Worm (Caenorhabditis elegans): Measurements from ENCODE around the gene srz-60.
"Not testable (repeated sequence)": the region's sequence is repeated elsewhere in the genome, so short reads cannot be mapped to it uniquely, and the experiment has no call there.

srz-60 gene

DNA sequence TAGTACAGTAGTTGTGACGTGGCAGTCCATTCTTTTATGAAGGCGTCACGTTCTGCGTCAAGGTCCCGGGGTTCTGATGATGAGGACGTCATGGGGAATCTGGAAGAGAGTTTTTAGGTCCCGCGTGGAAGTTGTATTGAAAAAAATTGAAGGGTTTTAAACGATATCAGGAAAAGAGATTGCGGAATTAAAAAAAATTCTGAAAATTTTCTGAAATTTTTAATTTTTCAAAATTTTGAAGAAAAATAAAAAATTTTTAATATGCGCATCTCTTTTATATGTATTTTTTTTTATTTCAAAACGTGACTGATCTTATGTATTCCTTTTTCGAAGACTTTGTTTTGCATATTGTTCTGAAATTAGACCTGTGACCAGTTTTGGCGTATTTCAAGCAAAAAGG lies 6.2 kb upstream of the srz-60 start, which contains the start of gene C04C3.6 (continued):
- no peak for TF ChIP-seq tlp-1 (tag; optimal IDR thresholded peaks at IDR 0.05)

DNA sequence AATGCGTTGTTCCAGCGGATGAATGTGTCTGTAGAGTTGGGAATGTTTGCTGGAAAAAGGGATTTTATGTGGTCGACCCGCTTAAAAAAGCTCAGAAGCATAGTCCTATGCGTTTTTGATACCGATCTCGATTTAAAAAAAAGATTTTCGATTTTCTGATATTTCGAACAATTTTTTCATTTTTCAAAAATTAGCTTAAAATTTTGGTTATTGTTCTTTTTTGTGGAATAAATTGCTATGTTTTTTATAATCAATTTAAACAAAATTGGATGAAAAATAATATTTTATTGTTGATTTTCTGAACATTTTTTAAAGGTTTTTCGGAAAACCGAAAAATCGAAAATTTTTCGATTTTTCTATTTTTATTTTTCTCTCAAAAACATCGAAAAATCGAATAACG lies 4.7 kb downstream of the srz-60 start, which contains the start of gene C04C3.7:
Gene C04C3.7 (minus strand): TSS at position 101 of the 400 bp plus-strand sequence.
- TF ChIP-seq zag-1, irx-1, nhr-11 (tag; optimal IDR thresholded peaks at IDR 0.05): not testable (repeated sequence)

DNA sequence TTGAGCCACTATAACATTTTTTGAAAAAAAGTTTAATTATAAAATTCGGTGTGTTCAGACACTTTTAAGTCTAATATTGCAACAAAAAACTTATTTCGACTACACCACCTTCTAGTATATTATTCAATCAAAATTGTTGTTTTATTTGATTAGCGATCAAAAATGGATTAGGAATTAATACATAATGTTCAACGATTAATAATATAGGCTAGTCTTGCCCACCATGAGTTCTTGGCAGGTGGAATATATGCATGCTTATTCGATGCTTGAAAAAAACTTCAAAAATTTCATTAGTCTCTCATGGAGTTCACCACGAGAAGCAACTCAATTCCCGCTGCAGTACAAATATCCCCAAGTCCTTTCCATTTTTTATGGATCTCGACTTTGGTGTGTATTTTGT lies 7.3 kb downstream of the srz-60 start, which contains the start of gene srz-32:
Gene srz-32 (plus strand): TSS at position 301 of the 400 bp plus-strand sequence.
- TF ChIP-seq fkh-10 (GFP tag; optimal IDR thresholded peaks at IDR 0.05) (no peak), skn-1 (tag; optimal IDR thresholded peaks at IDR 0.05) (no peak), hpl-2 (GFP tag; optimal IDR thresholded peaks at IDR 0.05) (no peak), nhr-11 (tag; optimal IDR thresholded peaks at IDR 0.05) (no peak), rnt-1 (tag; optimal IDR thresholded peaks at IDR 0.05) (no peak), lin-15B (tag; optimal IDR thresholded peaks at IDR 0.05) (no peak), nhr-71 (tag; optimal IDR thresholded peaks at IDR 0.05) (no peak), isw-1 (GFP tag; IDR thresholded peaks at IDR 0.05) (no peak), pag-3 (tag; optimal IDR thresholded peaks at IDR 0.05; ENCODE audit: borderline replicate concordance, insufficient read depth) (no peak), snu-23 (GFP tag; optimal IDR thresholded peaks at IDR 0.05) (no peak), xbp-1 (tag; optimal IDR thresholded peaks at IDR 0.05) (no peak), lin-14 (GFP tag; optimal IDR thresholded peaks at IDR 0.05) (no peak), nhr-12 (tag; optimal IDR thresholded peaks at IDR 0.05) (no peak), zag-1 (tag; optimal IDR thresholded peaks at IDR 0.05) (no peak), sptf-1 (tag; optimal IDR thresholded peaks at IDR 0.05) (no peak), tbx-2 (tag; optimal IDR thresholded peaks at IDR 0.05) (no peak), aly-2 (tag; optimal IDR thresholded peaks at IDR 0.05) (no peak)

DNA sequence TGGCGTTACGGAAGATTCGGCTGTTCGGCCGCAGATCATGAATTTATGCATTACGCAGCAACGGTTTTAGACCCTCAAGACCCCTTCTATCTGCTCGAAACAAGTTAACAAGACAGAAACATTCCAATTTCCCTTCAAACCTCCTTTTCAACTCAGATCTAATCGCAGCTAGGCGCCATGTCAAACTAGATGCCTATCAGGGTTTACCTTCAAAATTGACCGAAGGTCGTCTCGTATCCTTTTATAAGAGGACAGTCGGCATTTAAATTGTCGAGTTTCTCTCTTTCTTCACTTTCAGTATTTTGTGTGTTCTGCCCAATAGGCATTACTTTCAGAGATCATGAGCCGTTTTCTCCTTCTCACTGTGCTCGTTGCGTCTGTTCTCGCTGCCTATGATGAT lies 9.3 kb downstream of the srz-60 start, which contains the start of gene grd-13:
Gene grd-13 (plus strand): TSS at position 291 of the 400 bp plus-strand sequence.
- TF ChIP-seq snu-23 (GFP tag; optimal IDR thresholded peaks at IDR 0.05) (no peak), nhr-85 (tag) (peak; percentile 87), nhr-12 (tag; optimal IDR thresholded peaks at IDR 0.05) (no peak), pax-3 (tag; optimal IDR thresholded peaks at IDR 0.05) (no peak), nhr-28 (tag; optimal IDR thresholded peaks at IDR 0.05) (no peak), efl-1 (optimal IDR thresholded peaks at IDR 0.05) (no peak), efl-1 (GFP tag; optimal IDR thresholded peaks at IDR 0.05 in 1 of 2) (no peak)

DNA sequence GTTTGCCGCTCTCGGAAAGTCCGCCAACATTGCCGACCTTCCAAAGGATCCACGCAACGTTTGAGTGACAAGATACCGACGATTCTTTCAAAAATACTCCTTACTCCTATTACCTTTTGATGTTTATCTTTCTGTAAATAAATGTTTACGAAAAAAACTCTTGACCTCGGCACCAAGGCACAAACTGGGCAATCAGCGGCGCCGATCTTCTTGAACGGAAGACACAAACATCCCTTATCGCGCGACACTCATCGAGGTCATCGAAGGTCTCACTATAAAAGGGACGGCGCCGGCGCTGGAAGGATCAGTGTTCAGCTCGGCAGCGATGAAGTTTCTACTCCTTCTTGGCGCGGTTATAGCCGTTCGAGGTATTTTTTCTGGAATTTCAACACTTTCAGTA lies 10.7 kb downstream of the srz-60 start, which contains the start of gene grd-3:
Gene grd-3 (plus strand): TSS at position 302 of the 400 bp plus-strand sequence.
- TF ChIP-seq nhr-20 (tag; optimal IDR thresholded peaks at IDR 0.05) (peak; percentile 11), unc-62 (GFP tag; optimal IDR thresholded peaks at IDR 0.05) (no peak), nhr-19 (GFP tag; conservative IDR thresholded peaks at IDR 0.05) (no peak), nhr-84 (tag; optimal IDR thresholded peaks at IDR 0.05) (no peak), fkh-4 (tag; optimal IDR thresholded peaks at IDR 0.05; ENCODE audit: borderline replicate concordance) (no peak), ceh-63 (GFP tag; optimal IDR thresholded peaks at IDR 0.05) (no peak), C04F5.9 (tag; optimal IDR thresholded peaks at IDR 0.05) (no peak), sox-4 (tag; optimal IDR thresholded peaks at IDR 0.05) (no peak), tbx-2 (tag; optimal IDR thresholded peaks at IDR 0.05) (no peak), ceh-88 (GFP tag; IDR thresholded peaks at IDR 0.05) (no peak), aly-2 (tag; optimal IDR thresholded peaks at IDR 0.05) (no peak), skn-1 (tag; optimal IDR thresholded peaks at IDR 0.05) (no peak), ztf-4 (tag; optimal IDR thresholded peaks at IDR 0.05) (no peak), nhr-71 (tag; optimal IDR thresholded peaks at IDR 0.05) (peak; percentile 51), tlp-1 (tag; optimal IDR thresholded peaks at IDR 0.05) (no peak), zag-1 (tag; optimal IDR thresholded peaks at IDR 0.05) (no peak), efl-1 (optimal IDR thresholded peaks at IDR 0.05) (no peak), efl-1 (GFP tag; optimal IDR thresholded peaks at IDR 0.05 in 1 of 2) (no peak), nhr-90 (tag; optimal IDR thresholded peaks at IDR 0.05; ENCODE audit: poor library complexity) (no peak), jun-1 (tag; optimal IDR thresholded peaks at IDR 0.05) (no peak), mdl-1 (tag; optimal IDR thresholded peaks at IDR 0.05) (no peak), C34B4.2 (tag; optimal IDR thresholded peaks at IDR 0.05) (no peak), egl-13 (tag; optimal IDR thresholded peaks at IDR 0.05) (no peak), dsc-1 (tag; optimal IDR thresholded peaks at IDR 0.05) (no peak), fkh-8 (tag; optimal IDR thresholded peaks at IDR 0.05) (no peak), aha-1 (tag; optimal IDR thresholded peaks at IDR 0.05) (no peak), dpl-1 (GFP tag; optimal IDR thresholded peaks at IDR 0.05) (no peak), unc-30 (tag; optimal IDR thresholded peaks at IDR 0.05) (no peak), rnt-1 (tag; optimal IDR thresholded peaks at IDR 0.05) (peak; percentile 8), lin-13 (GFP tag; optimal IDR thresholded peaks at IDR 0.05) (no peak), lin-14 (GFP tag; optimal IDR thresholded peaks at IDR 0.05) (peak; percentile 70)
